Fruit fly (Drosophila melanogaster): ENCODE data around the gene mthl11.

Gene mthl11

dm6 chr3R:10357364-10357676 is 43.5 kb upstream of the mthl11 start:
- no peak for TF ChIP-seq Clk (GFP tag; optimal IDR thresholded peaks at IDR 0.05)
- peak; percentile 31 for TF ChIP-seq kay (GFP tag; ENCODE audit: borderline replicate concordance)

- TF ChIP-seq CG14711 (tag; optimal IDR thresholded peaks at IDR 0.05), result no peak
- TF ChIP-seq CG1620 (GFP tag; optimal IDR thresholded peaks at IDR 0.05), result no peak
- TF ChIP-seq pad (GFP tag; optimal IDR thresholded peaks at IDR 0.05), result no peak
- no peak for TF ChIP-seq CG33017 (tag; optimal IDR thresholded peaks at IDR 0.05)
- no peak for TF ChIP-seq CG5204 (GFP tag; optimal IDR thresholded peaks at IDR 0.05)
- TF ChIP-seq toe (GFP tag; optimal IDR thresholded peaks at IDR 0.05), result no peak
- no peak for TF ChIP-seq Crg-1 (GFP tag; optimal IDR thresholded peaks at IDR 0.05)
- no peak for TF ChIP-seq CG11617 (GFP tag; optimal IDR thresholded peaks at IDR 0.05)
- TF ChIP-seq kay (GFP tag; ENCODE audit: borderline replicate concordance), result no peak
- no peak for TF ChIP-seq CG12768 (GFP tag; optimal IDR thresholded peaks at IDR 0.05)
- TF ChIP-seq cnc (optimal IDR thresholded peaks at IDR 0.05), result no peak
- no peak for TF ChIP-seq Mnt (GFP tag; optimal IDR thresholded peaks at IDR 0.05)
- no peak for TF ChIP-seq CG7101 (tag; optimal IDR thresholded peaks at IDR 0.05)
- no peak for TF ChIP-seq tj (GFP tag; optimal IDR thresholded peaks at IDR 0.05)
- TF ChIP-seq CG7045 (GFP tag; optimal IDR thresholded peaks at IDR 0.05), result no peak
- no peak for TF ChIP-seq Hr96 (GFP tag; optimal IDR thresholded peaks at IDR 0.05)
Measured at dm6 chr3R:10364287-10364686, 36.5 kb upstream of the mthl11 start.

- TF ChIP-seq CG12768 (GFP tag; optimal IDR thresholded peaks at IDR 0.05), result no peak
- no peak for TF ChIP-seq toe (GFP tag; optimal IDR thresholded peaks at IDR 0.05)
- no peak for TF ChIP-seq CG33017 (tag; optimal IDR thresholded peaks at IDR 0.05)
- no peak for TF ChIP-seq Mnt (GFP tag; optimal IDR thresholded peaks at IDR 0.05)
- no peak for TF ChIP-seq pad (GFP tag; optimal IDR thresholded peaks at IDR 0.05)
- no peak for TF ChIP-seq CG11617 (GFP tag; optimal IDR thresholded peaks at IDR 0.05)
- TF ChIP-seq CG7045 (GFP tag; optimal IDR thresholded peaks at IDR 0.05), result no peak
- no peak for TF ChIP-seq kay (GFP tag; ENCODE audit: borderline replicate concordance)
- TF ChIP-seq tj (GFP tag; optimal IDR thresholded peaks at IDR 0.05), result no peak
- TF ChIP-seq Clk (GFP tag; optimal IDR thresholded peaks at IDR 0.05), result no peak
- no peak for TF ChIP-seq CG7101 (tag; optimal IDR thresholded peaks at IDR 0.05)
- no peak for TF ChIP-seq ovo (GFP tag; optimal IDR thresholded peaks at IDR 0.05)
- no peak for TF ChIP-seq cnc (optimal IDR thresholded peaks at IDR 0.05)
Measured at dm6 chr3R:10368251-10368650, 32.6 kb upstream of the mthl11 start.

- TF ChIP-seq toe (GFP tag; optimal IDR thresholded peaks at IDR 0.05) (no peak), CG1620 (GFP tag; optimal IDR thresholded peaks at IDR 0.05) (no peak), pad (GFP tag; optimal IDR thresholded peaks at IDR 0.05) (no peak), CG7045 (GFP tag; optimal IDR thresholded peaks at IDR 0.05) (no peak), cic (GFP tag; optimal IDR thresholded peaks at IDR 0.05) (no peak), CG12768 (GFP tag; optimal IDR thresholded peaks at IDR 0.05) (no peak), CG5204 (GFP tag; optimal IDR thresholded peaks at IDR 0.05) (no peak), Clk (GFP tag; optimal IDR thresholded peaks at IDR 0.05) (no peak), cnc (optimal IDR thresholded peaks at IDR 0.05) (no peak), Crg-1 (GFP tag; optimal IDR thresholded peaks at IDR 0.05) (no peak), CG11617 (GFP tag; optimal IDR thresholded peaks at IDR 0.05) (no peak), CG14711 (tag; optimal IDR thresholded peaks at IDR 0.05) (no peak), ovo (GFP tag; optimal IDR thresholded peaks at IDR 0.05) (no peak), Mnt (GFP tag; optimal IDR thresholded peaks at IDR 0.05) (no peak)
Measured at dm6 chr3R:10369799-10370198, 31.0 kb upstream of the mthl11 start.

dm6 chr3R:10370495-10370894 is 30.3 kb upstream of the mthl11 start:
- no peak for TF ChIP-seq CG11617 (GFP tag; optimal IDR thresholded peaks at IDR 0.05)
- TF ChIP-seq ovo (GFP tag; optimal IDR thresholded peaks at IDR 0.05), result no peak
- TF ChIP-seq CG7101 (tag; optimal IDR thresholded peaks at IDR 0.05), result no peak
- no peak for TF ChIP-seq pad (GFP tag; optimal IDR thresholded peaks at IDR 0.05)
- no peak for TF ChIP-seq Mnt (GFP tag; optimal IDR thresholded peaks at IDR 0.05)
- no peak for TF ChIP-seq CG12768 (GFP tag; optimal IDR thresholded peaks at IDR 0.05)
- TF ChIP-seq tj (GFP tag; optimal IDR thresholded peaks at IDR 0.05), result no peak
- TF ChIP-seq CG33017 (tag; optimal IDR thresholded peaks at IDR 0.05), result no peak
- no peak for TF ChIP-seq Clk (GFP tag; optimal IDR thresholded peaks at IDR 0.05)
- no peak for TF ChIP-seq CG14711 (tag; optimal IDR thresholded peaks at IDR 0.05)
- TF ChIP-seq CG5204 (GFP tag; optimal IDR thresholded peaks at IDR 0.05), result no peak
- no peak for TF ChIP-seq kay (GFP tag; ENCODE audit: borderline replicate concordance)
- no peak for TF ChIP-seq bab1 (GFP tag; optimal IDR thresholded peaks at IDR 0.05)

- no peak for TF ChIP-seq cnc (optimal IDR thresholded peaks at IDR 0.05)
- TF ChIP-seq CG7101 (tag; optimal IDR thresholded peaks at IDR 0.05), result peak; percentile 33
- TF ChIP-seq CG1620 (GFP tag; optimal IDR thresholded peaks at IDR 0.05), result peak; percentile 27
- TF ChIP-seq Crg-1 (GFP tag; optimal IDR thresholded peaks at IDR 0.05), result no peak
- peak; percentile 56 for TF ChIP-seq pad (GFP tag; optimal IDR thresholded peaks at IDR 0.05)
- TF ChIP-seq bab1 (GFP tag; optimal IDR thresholded peaks at IDR 0.05), result peak; percentile 61
- TF ChIP-seq Hr96 (GFP tag; optimal IDR thresholded peaks at IDR 0.05), result peak; percentile 37
- TF ChIP-seq ovo (GFP tag; optimal IDR thresholded peaks at IDR 0.05), result peak; percentile 24
- no peak for TF ChIP-seq kay (GFP tag; ENCODE audit: borderline replicate concordance)
- no peak for TF ChIP-seq Mnt (GFP tag; optimal IDR thresholded peaks at IDR 0.05)
- TF ChIP-seq Clk (GFP tag; optimal IDR thresholded peaks at IDR 0.05), result no peak
- peak; percentile 68 for TF ChIP-seq CG11617 (GFP tag; optimal IDR thresholded peaks at IDR 0.05)
- TF ChIP-seq CG12768 (GFP tag; optimal IDR thresholded peaks at IDR 0.05), result no peak
- peak; percentile 57 for TF ChIP-seq CG14711 (tag; optimal IDR thresholded peaks at IDR 0.05)
- TF ChIP-seq tj (GFP tag; optimal IDR thresholded peaks at IDR 0.05), result peak; percentile 55
- peak; percentile 13 for TF ChIP-seq cic (GFP tag; optimal IDR thresholded peaks at IDR 0.05)
- no peak for TF ChIP-seq toe (GFP tag; optimal IDR thresholded peaks at IDR 0.05)
- TF ChIP-seq CG5204 (GFP tag; optimal IDR thresholded peaks at IDR 0.05), result no peak
- TF ChIP-seq CG7045 (GFP tag; optimal IDR thresholded peaks at IDR 0.05), result peak; percentile 58
- TF ChIP-seq CG33017 (tag; optimal IDR thresholded peaks at IDR 0.05), result peak; percentile 35
Measured at dm6 chr3R:10377849-10378248, 23.0 kb upstream of the mthl11 start, which contains the start of gene Rfx. Gene Rfx (minus strand): TSS chr3R:10378068.
